Worm (Caenorhabditis elegans) whole organism, L1 larva: Measurements from ENCODE around the gene folr-1.

ENCODE experiments used
- C16A3.4 ChIP-seq: fragments of 150-350 bp; optimal IDR thresholded peaks from 2 replicates; lab custom pipeline; 2014; ENCODE audit warnings: missing biosample characterization, missing genetic modification characterization
- F16B12.6 ChIP-seq: fragments of 150-350 bp; optimal IDR thresholded peaks from 2 replicates; lab custom pipeline; 2014; ENCODE audit warnings: missing biosample characterization, missing genetic modification characterization
- aha-1 ChIP-seq: fragments of 150-350 bp; optimal IDR thresholded peaks from 2 replicates; lab custom pipeline; 2014; ENCODE audit warnings: missing biosample characterization, missing genetic modification characterization
- blmp-1 ChIP-seq: fragments of 150-350 bp; optimal IDR thresholded peaks from 2 replicates; lab custom pipeline; 2014; ENCODE audit warnings: missing biosample characterization, missing genetic modification characterization
- ceh-88 ChIP-seq: fragments of 200-800 bp; sonication (Bioruptor generic); IDR thresholded peaks from 2 replicates; pipeline ENCODE4 v1.3.6; 2022; ENCODE audit warnings: missing genetic modification characterization, missing compliant biosample characterization
- ceh-90 ChIP-seq: sonication (generic microtip); optimal IDR thresholded peaks from 2 replicates; lab custom pipeline; 2016; ENCODE audit warnings: missing genetic modification characterization, missing compliant biosample characterization
- ces-1 ChIP-seq: fragments of 150-350 bp; optimal IDR thresholded peaks from 2 replicates; lab custom pipeline; 2014; ENCODE audit warnings: missing biosample characterization, missing genetic modification reagents, missing genetic modification characterization
- dsc-1 ChIP-seq: sonication (generic microtip); optimal IDR thresholded peaks from 2 replicates; lab custom pipeline; 2016; ENCODE audit warnings: mild to moderate bottlenecking, missing genetic modification characterization, missing compliant biosample characterization
- egl-13 ChIP-seq: sonication (generic microtip); optimal IDR thresholded peaks from 2 replicates; lab custom pipeline; 2016; ENCODE audit warnings: missing genotype, missing genetic modification reagents, missing genetic modification characterization, missing compliant biosample characterization
- egl-27 ChIP-seq, 2 experiments: fragments of 150-350 bp in 1 of 2; sonication (generic microtip); optimal IDR thresholded peaks; 3 replicates each; lab custom pipeline; 2017 to 2018; ENCODE audit warnings: missing biosample characterization in 2 of 2, missing genetic modification characterization in 2 of 2, missing genetic modification reagents in 2 of 2
- ets-5 ChIP-seq: fragments of 200-800 bp; sonication (Bioruptor generic); IDR thresholded peaks from 2 replicates; pipeline ENCODE4 v1.3.6; 2022; ENCODE audit warnings: missing genetic modification characterization, missing compliant biosample characterization
- fkh-10 ChIP-seq: sonication (generic microtip); optimal IDR thresholded peaks from 2 replicates; lab custom pipeline; 2017; ENCODE audit warnings: missing biosample characterization, missing genetic modification reagents, missing genetic modification characterization
- fkh-4 ChIP-seq: sonication (generic microtip); optimal IDR thresholded peaks from 2 replicates; lab custom pipeline; 2016; ENCODE audit warnings: missing compliant biosample characterization, missing genetic modification characterization, borderline replicate concordance
- fkh-8 ChIP-seq: sonication (generic microtip); optimal IDR thresholded peaks from 2 replicates; lab custom pipeline; 2016; ENCODE audit warnings: mild to moderate bottlenecking, missing genetic modification characterization, missing compliant biosample characterization
- fos-1 ChIP-seq: fragments of 150-350 bp; optimal IDR thresholded peaks from 2 replicates; lab custom pipeline; 2014; ENCODE audit warnings: missing biosample characterization, missing genetic modification characterization
- hlh-17 ChIP-seq: fragments of 200-800 bp; sonication (Bioruptor generic); optimal IDR thresholded peaks from 2 replicates; lab custom pipeline; 2018; ENCODE audit warnings: missing genetic modification characterization, mild to moderate bottlenecking, missing compliant biosample characterization, moderate library complexity, borderline replicate concordance
- isw-1 ChIP-seq: fragments of 200-800 bp; sonication (Bioruptor generic); IDR thresholded peaks from 2 replicates; pipeline ENCODE4 v1.3.6; 2022; ENCODE audit warnings: missing genetic modification characterization, missing compliant biosample characterization
- jun-1 ChIP-seq: fragments of 150-350 bp; optimal IDR thresholded peaks from 2 replicates; lab custom pipeline; 2014; ENCODE audit warnings: missing biosample characterization, missing genetic modification reagents, missing genetic modification characterization
- lin-13 ChIP-seq: fragments of 150-350 bp; optimal IDR thresholded peaks from 2 replicates; lab custom pipeline; 2014; ENCODE audit warnings: missing biosample characterization, missing genetic modification reagents, missing genetic modification characterization
- lin-14 ChIP-seq: fragments of 200-800 bp; sonication (Bioruptor generic); optimal IDR thresholded peaks from 2 replicates; lab custom pipeline; 2018; ENCODE audit warnings: mild to moderate bottlenecking, missing genetic modification characterization, moderate library complexity, missing compliant biosample characterization
- lin-15B ChIP-seq: fragments of 150-350 bp; sonication (generic microtip); optimal IDR thresholded peaks from 3 replicates; lab custom pipeline; 2014; ENCODE audit warnings: missing biosample characterization, missing genetic modification characterization
- lin-39 ChIP-seq: fragments of 150-350 bp; optimal IDR thresholded peaks from 2 replicates; lab custom pipeline; 2014; ENCODE audit warnings: missing biosample characterization, missing genetic modification reagents, missing genetic modification characterization
- lsy-2 ChIP-seq, 2 experiments: fragments of 150-350 bp; optimal IDR thresholded peaks; 2 replicates each; lab custom pipeline; 2014; ENCODE audit warnings: missing biosample characterization in 2 of 2, missing genetic modification characterization in 2 of 2
- nhr-11 ChIP-seq: fragments of 150-350 bp; optimal IDR thresholded peaks from 2 replicates; lab custom pipeline; 2014; ENCODE audit warnings: missing biosample characterization, missing genetic modification characterization
- nhr-19 ChIP-seq: fragments of 200-800 bp; sonication (Bioruptor generic); conservative IDR thresholded peaks from 2 replicates; pipeline ENCODE4 v1.3.6; 2022; ENCODE audit warnings: missing genetic modification characterization, missing compliant biosample characterization
- nhr-20 ChIP-seq: sonication (generic microtip); optimal IDR thresholded peaks from 2 replicates; lab custom pipeline; 2016; ENCODE audit warnings: mild to moderate bottlenecking, missing genetic modification characterization, missing compliant biosample characterization
- nhr-28 ChIP-seq: fragments of 150-350 bp; optimal IDR thresholded peaks from 2 replicates; lab custom pipeline; 2014; ENCODE audit warnings: missing biosample characterization, missing genetic modification characterization
- nhr-47 ChIP-seq: sonication (generic microtip); optimal IDR thresholded peaks from 2 replicates; lab custom pipeline; 2016; ENCODE audit warnings: mild to moderate bottlenecking, missing genetic modification characterization, moderate library complexity, missing compliant biosample characterization
- nhr-71 ChIP-seq: sonication (generic microtip); optimal IDR thresholded peaks from 2 replicates; lab custom pipeline; 2016; ENCODE audit warnings: mild to moderate bottlenecking, missing genetic modification characterization, moderate library complexity, missing compliant biosample characterization
- nhr-85 ChIP-seq: sonication (generic microtip); peaks from one replicate; lab custom pipeline; 2016; ENCODE audit warnings: missing genetic modification characterization, inconsistent platforms, missing compliant biosample characterization
- pag-3 ChIP-seq: sonication (generic microtip); optimal IDR thresholded peaks from 2 replicates; lab custom pipeline; 2017; ENCODE audit warnings: missing genetic modification characterization, mild to moderate bottlenecking, missing compliant biosample characterization, antibody characterized with exemption, borderline replicate concordance; ENCODE audit not compliant: insufficient read depth
- pax-3 ChIP-seq: fragments of 200-800 bp; sonication (Bioruptor generic); optimal IDR thresholded peaks from 2 replicates; lab custom pipeline; 2018; ENCODE audit warnings: mild to moderate bottlenecking, missing genetic modification characterization, moderate library complexity, missing compliant biosample characterization
- rnt-1 ChIP-seq: sonication (generic microtip); optimal IDR thresholded peaks from 2 replicates; lab custom pipeline; 2016; ENCODE audit warnings: mild to moderate bottlenecking, missing genetic modification characterization, moderate library complexity, missing compliant biosample characterization
- snpc-4 ChIP-seq: fragments of 150-350 bp; optimal IDR thresholded peaks from 2 replicates; lab custom pipeline; 2014; ENCODE audit warnings: missing biosample characterization, missing genetic modification characterization
- snu-23 ChIP-seq: sonication (generic microtip); optimal IDR thresholded peaks from 2 replicates; lab custom pipeline; 2016; ENCODE audit warnings: missing genetic modification characterization, missing compliant biosample characterization
- sox-4 ChIP-seq: sonication (generic microtip); optimal IDR thresholded peaks from 2 replicates; lab custom pipeline; 2016; ENCODE audit warnings: missing genetic modification characterization, missing compliant biosample characterization
- sup-37 ChIP-seq: fragments of 200-800 bp; sonication (Bioruptor generic); optimal IDR thresholded peaks from 2 replicates; lab custom pipeline; 2018; ENCODE audit warnings: mild to moderate bottlenecking, missing genetic modification characterization, missing compliant biosample characterization
- tlp-1 ChIP-seq: fragments of 150-350 bp; optimal IDR thresholded peaks from 2 replicates; lab custom pipeline; 2014; ENCODE audit warnings: missing biosample characterization, missing genetic modification characterization
- unc-130 ChIP-seq: fragments of 150-350 bp; optimal IDR thresholded peaks from 2 replicates; lab custom pipeline; 2017; ENCODE audit warnings: missing biosample characterization, missing genetic modification characterization, inconsistent platforms
- unc-86 ChIP-seq: sonication (generic microtip); optimal IDR thresholded peaks from 2 replicates; lab custom pipeline; 2016; ENCODE audit warnings: missing genetic modification characterization, missing compliant biosample characterization
- unc-98 ChIP-seq: fragments of 200-800 bp; sonication (Bioruptor generic); IDR thresholded peaks from 2 replicates; pipeline ENCODE4 v1.3.6; 2022; ENCODE audit warnings: missing genetic modification characterization, missing compliant biosample characterization
- vab-15 ChIP-seq: sonication (generic microtip); optimal IDR thresholded peaks from 2 replicates; lab custom pipeline; 2017; ENCODE audit warnings: missing genotype, mild to moderate bottlenecking, missing genetic modification characterization, missing compliant biosample characterization
- ztf-11 ChIP-seq, 2 experiments: sonication (generic microtip); optimal IDR thresholded peaks; 2 replicates each; lab custom pipeline; 2016 to 2017; ENCODE audit warnings: missing genetic modification characterization in 2 of 2, missing biosample characterization in 1 of 2, missing compliant biosample characterization in 1 of 2
- ztf-4 ChIP-seq: fragments of 150-350 bp; optimal IDR thresholded peaks from 2 replicates; lab custom pipeline; 2014; ENCODE audit warnings: missing biosample characterization, missing genetic modification characterization

folr-1 gene

ce11 chrX:9954483-9955041 lies 35.5 kb downstream of the folr-1 start, which contains the start of gene cysl-1 (continued):
- TF ChIP-seq hlh-17 (GFP tag; lab: Kevin White, UChicago) (no peak), lin-39 (no peak), lin-15B (tag; lab: Kevin White, UChicago) (no peak), fkh-4 (tag; lab: Kevin White, UChicago) (no peak), nhr-11 (tag; lab: Kevin White, UChicago) (no peak)

ce11 chrX:9956052-9956451 lies 37.0 kb downstream of the folr-1 start:
- no peak for TF ChIP-seq sup-37 (GFP tag; lab: Kevin White, UChicago)
- no peak for TF ChIP-seq tlp-1 (tag; lab: Kevin White, UChicago)
- no peak for TF ChIP-seq nhr-19
- TF ChIP-seq isw-1: no peak
- TF ChIP-seq ztf-4 (tag; lab: Kevin White, UChicago): no peak
- TF ChIP-seq lin-14 (GFP tag; lab: Kevin White, UChicago): no peak
- no peak for TF ChIP-seq lin-39
- TF ChIP-seq sox-4 (tag; lab: Kevin White, UChicago): no peak
- no peak for TF ChIP-seq egl-27 (tag; optimal IDR thresholded peaks at IDR 0.05; lab: Kevin White, UChicago)
- no peak for TF ChIP-seq fkh-10 (GFP tag; lab: Kevin White, UChicago)
- no peak for TF ChIP-seq ets-5 (GFP tag; lab: Robert Waterston, UW)

ce11 chrX:9956537-9956936 lies 37.4 kb downstream of the folr-1 start:
- peak; percentile 45 for TF ChIP-seq nhr-85 (tag; lab: Kevin White, UChicago)
- TF ChIP-seq lsy-2 (tag; optimal IDR thresholded peaks at IDR 0.05; lab: Kevin White, UChicago): peak in 1 of 2 experiments; percentile 13
- peak; percentile 57 for TF ChIP-seq lin-14 (GFP tag; lab: Kevin White, UChicago)
- TF ChIP-seq nhr-19: peak; percentile 88
- peak; percentile 82 for TF ChIP-seq nhr-71 (tag; lab: Kevin White, UChicago)
- peak; percentile 35 for TF ChIP-seq pax-3 (tag; lab: Kevin White, UChicago)
- peak; percentile 57 for TF ChIP-seq nhr-47 (tag; lab: Kevin White, UChicago)
- TF ChIP-seq sox-4 (tag; lab: Kevin White, UChicago): peak; percentile 55
- peak; percentile 89 for TF ChIP-seq fkh-8 (tag; lab: Kevin White, UChicago)
- peak; percentile 47 for TF ChIP-seq dsc-1 (tag; lab: Kevin White, UChicago)
- TF ChIP-seq isw-1: peak; percentile 17; the same call in 1 of the 2 replicates
- TF ChIP-seq egl-13 (tag; lab: Kevin White, UChicago): peak; percentile 42
- peak; percentile 1 for TF ChIP-seq nhr-20 (tag; lab: Kevin White, UChicago)
- TF ChIP-seq snu-23 (GFP tag; lab: Kevin White, UChicago): peak; percentile 5
- peak; percentile 87 for TF ChIP-seq unc-86 (tag; lab: Kevin White, UChicago)
- TF ChIP-seq, all 84 proteins: peak for 15; not testable (repeated sequence) for 69

ce11 chrX:9957449-9957848 lies 38.4 kb downstream of the folr-1 start:
- TF ChIP-seq unc-98 (GFP tag; lab: Robert Waterston, UW): no peak
- peak; percentile 53 for TF ChIP-seq nhr-71 (tag; lab: Kevin White, UChicago)
- TF ChIP-seq jun-1 (tag; lab: Kevin White, UChicago): no peak
- TF ChIP-seq C16A3.4: no peak
- TF ChIP-seq sox-4 (tag; lab: Kevin White, UChicago): peak; percentile 1
- no peak for TF ChIP-seq blmp-1 (tag; lab: Kevin White, UChicago)
- no peak for TF ChIP-seq ceh-88 (GFP tag; lab: Robert Waterston, UW)
- TF ChIP-seq unc-86 (tag; lab: Kevin White, UChicago): no peak
- TF ChIP-seq egl-27 (tag; optimal IDR thresholded peaks at IDR 0.05; lab: Kevin White, UChicago): no peak
- TF ChIP-seq ztf-11 (tag; optimal IDR thresholded peaks at IDR 0.05; lab: Kevin White, UChicago): no peak
- TF ChIP-seq vab-15 (tag; lab: Kevin White, UChicago): no peak
- peak; percentile 81 for TF ChIP-seq fkh-8 (tag; lab: Kevin White, UChicago)
- TF ChIP-seq dsc-1 (tag; lab: Kevin White, UChicago): peak; percentile 35
- TF ChIP-seq pag-3 (tag; lab: Kevin White, UChicago): no peak
- no peak for TF ChIP-seq lin-15B (tag; lab: Kevin White, UChicago)
- no peak for TF ChIP-seq hlh-17 (GFP tag; lab: Kevin White, UChicago)
- no peak for TF ChIP-seq ztf-4 (tag; lab: Kevin White, UChicago)
- TF ChIP-seq nhr-47 (tag; lab: Kevin White, UChicago): peak; percentile 47
- TF ChIP-seq ces-1: no peak
- no peak for TF ChIP-seq rnt-1 (tag; lab: Kevin White, UChicago)
- no peak for TF ChIP-seq snpc-4 (tag; lab: Kevin White, UChicago)
- TF ChIP-seq ceh-90 (tag; lab: Kevin White, UChicago): no peak
- no peak for TF ChIP-seq aha-1 (tag; lab: Kevin White, UChicago)
- TF ChIP-seq unc-130: no peak
- no peak for TF ChIP-seq fos-1 (tag; lab: Kevin White, UChicago)
- no peak for TF ChIP-seq F16B12.6 (tag; lab: Kevin White, UChicago)
- no peak for TF ChIP-seq pax-3 (tag; lab: Kevin White, UChicago)
- TF ChIP-seq nhr-28 (tag; lab: Kevin White, UChicago): no peak
- TF ChIP-seq lin-13: no peak
